Worm (Caenorhabditis elegans) whole organism, early embryonic: ENCODE measurements around the gene T22F7.3.

Source experiments
- ama-1 ChIP-seq: fragments of 150-350 bp; optimal IDR thresholded peaks from 2 replicates; lab custom pipeline; 2014
- flt-1 ChIP-seq: fragments of 200-800 bp; sonication (Bioruptor generic); IDR thresholded peaks from 2 replicates; pipeline ENCODE4 v1.3.6; 2022; ENCODE audit warnings: missing genetic modification characterization, missing compliant biosample characterization
- hnd-1 ChIP-seq: sonication (generic microtip); optimal IDR thresholded peaks from 2 replicates; lab custom pipeline; 2016; ENCODE audit warnings: missing genetic modification characterization, missing compliant biosample characterization

DNA sequence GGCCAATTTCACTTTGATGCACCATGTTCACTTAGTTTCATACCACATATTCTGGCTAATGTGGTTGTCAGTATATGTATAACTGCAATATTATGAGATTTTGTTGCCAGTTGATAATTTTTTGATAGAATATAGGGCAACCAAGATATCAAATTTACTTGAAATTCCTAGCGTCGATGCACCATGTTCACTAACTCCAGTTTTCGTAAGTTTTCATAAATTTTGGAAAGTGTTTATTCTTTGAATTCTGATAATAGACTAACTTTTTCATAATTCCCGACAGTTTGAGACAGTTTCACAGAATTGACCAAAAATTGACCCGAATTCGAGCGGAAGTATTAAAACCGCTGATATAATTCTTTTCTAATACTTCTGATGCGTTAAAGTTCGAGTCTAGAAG, 13.2 kb upstream of the T22F7.3 start:
- TF ChIP-seq hnd-1 (tag; lab: Kevin White, UChicago) (no peak), ama-1 (no peak), flt-1 (GFP tag; lab: Robert Waterston, UW) (no peak)
